Worm (Caenorhabditis elegans) whole organism, young adult: ENCODE results near the gene C53A3.4.

Source experiments
- F57C9.4 ChIP-seq: sonication (generic microtip); optimal IDR thresholded peaks from 2 replicates; lab custom pipeline; 2017; ENCODE audit warnings: mild to moderate bottlenecking, missing genetic modification characterization, missing compliant biosample characterization
- Y67H2A.10 ChIP-seq: fragments of 200-800 bp; sonication (Bioruptor generic); conservative IDR thresholded peaks from 2 replicates; pipeline ENCODE4 v1.3.6; 2022; ENCODE audit warnings: missing genetic modification reagents, missing genetic modification characterization, missing compliant biosample characterization
- ceh-79 ChIP-seq: sonication (generic microtip); optimal IDR thresholded peaks from 2 replicates; lab custom pipeline; 2017; ENCODE audit warnings: mild to moderate bottlenecking, missing genetic modification characterization, missing compliant biosample characterization
- die-1 ChIP-seq: sonication (generic microtip); optimal IDR thresholded peaks from 2 replicates; lab custom pipeline; 2016; ENCODE audit warnings: missing genotype, mild to moderate bottlenecking, missing genetic modification characterization, missing compliant biosample characterization
- ets-4 ChIP-seq: fragments of 200-800 bp; sonication (Bioruptor generic); optimal IDR thresholded peaks from 2 replicates; lab custom pipeline; 2018; ENCODE audit warnings: mild to moderate bottlenecking, missing genetic modification characterization, missing compliant biosample characterization
- hrde-1 ChIP-seq: sonication (generic microtip); optimal IDR thresholded peaks from 2 replicates; lab custom pipeline; 2016; ENCODE audit warnings: missing genetic modification characterization, mild to moderate bottlenecking, missing compliant biosample characterization, moderate library complexity, missing genotype, missing genetic modification reagents, borderline replicate concordance
- madf-3 ChIP-seq: fragments of 200-800 bp; sonication (Bioruptor generic); IDR thresholded peaks from 2 replicates; pipeline ENCODE4 v1.3.6; 2022; ENCODE audit warnings: missing genetic modification reagents, missing genetic modification characterization, missing compliant biosample characterization
- nfya-1 ChIP-seq: sonication (generic microtip); optimal IDR thresholded peaks from 2 replicates; lab custom pipeline; 2017; ENCODE audit warnings: antibody characterized with exemption, missing compliant biosample characterization, missing genetic modification characterization, borderline replicate concordance; ENCODE audit not compliant: insufficient read depth
- nhr-120 ChIP-seq: fragments of 200-800 bp; sonication (Bioruptor generic); IDR thresholded peaks from 2 replicates; pipeline ENCODE4 v1.3.6; 2022; ENCODE audit warnings: missing genetic modification characterization, missing compliant biosample characterization
- unc-62 ChIP-seq: fragments of 150-350 bp; optimal IDR thresholded peaks from 2 replicates; lab custom pipeline; 2014; ENCODE audit warnings: missing biosample characterization, missing genetic modification reagents, missing genetic modification characterization

DNA sequence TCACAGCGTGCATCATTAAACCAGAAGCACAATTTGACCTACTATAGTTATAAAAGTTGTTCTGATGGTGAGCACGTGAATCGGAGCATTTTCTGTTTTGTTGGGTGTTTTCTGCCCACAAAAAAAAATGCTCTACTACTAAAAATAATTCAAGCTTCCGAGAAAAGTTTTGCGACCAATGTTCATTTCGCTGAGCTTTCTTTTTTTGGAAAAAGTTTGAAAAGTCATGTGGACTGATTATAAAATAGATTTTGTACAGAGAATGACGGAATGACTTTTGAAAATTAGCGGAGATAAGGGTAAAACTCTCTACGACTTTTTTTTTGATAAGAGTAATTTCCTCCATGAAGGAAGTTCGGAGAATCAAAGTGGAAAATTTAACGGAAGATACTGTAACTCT lies 10.8 kb upstream of the C53A3.4 start:
- TF ChIP-seq hrde-1 (tag; lab: Kevin White, UChicago) (no peak), nfya-1 (tag; lab: Kevin White, UChicago) (no peak), madf-3 (GFP tag; lab: Robert Waterston, UW) (no peak), unc-62 (GFP tag; lab: Kevin White, UChicago) (no peak), ceh-79 (tag; lab: Kevin White, UChicago) (no peak), Y67H2A.10 (GFP tag; lab: Robert Waterston, UW) (no peak), nhr-120 (GFP tag; lab: Robert Waterston, UW) (no peak), ets-4 (no peak), F57C9.4 (tag; lab: Kevin White, UChicago) (no peak), die-1 (no peak)
